Fruit fly (Drosophila melanogaster): ENCODE data around the gene CG33253.

CG33253 gene

dm6 chrX:19201630-19202029, 18.4 kb downstream of the CG33253 start, which contains the start of gene CG7990 (continued):
- TF ChIP-seq CG14860 (GFP tag; IDR thresholded peaks at IDR 0.05; ENCODE audit: partially characterized antibody) (0 out of 3 replicates have a peak, but pooled peaks have one; percentile 14), da (GFP tag; optimal IDR thresholded peaks at IDR 0.05) (no peak), amos (GFP tag; IDR thresholded peaks at IDR 0.05; ENCODE audit: partially characterized antibody) (peak; percentile 43), fd3F (GFP tag; optimal IDR thresholded peaks at IDR 0.05) (no peak), CG14710 (tag; optimal IDR thresholded peaks at IDR 0.05) (peak; percentile 34), BtbVII (GFP tag; optimal IDR thresholded peaks at IDR 0.05) (no peak), ato (GFP tag; IDR thresholded peaks at IDR 0.05; ENCODE audit: partially characterized antibody) (peak; percentile 38; the same call in 1 of the 2 replicates), Dek (tag; optimal IDR thresholded peaks at IDR 0.05) (no peak), BEAF-32 (GFP tag; optimal IDR thresholded peaks at IDR 0.05) (peak; percentile 30), fu2 (GFP tag; optimal IDR thresholded peaks at IDR 0.05) (no peak), bcd (GFP tag; optimal IDR thresholded peaks at IDR 0.05) (peak; percentile 16), ab (GFP tag; optimal IDR thresholded peaks at IDR 0.05) (no peak), Med (GFP tag) (peak; percentile 73), Dll (GFP tag; IDR thresholded peaks at IDR 0.05; ENCODE audit: partially characterized antibody) (peak; percentile 40; the same call in 1 of the 4 replicates), sens-2 (GFP tag; IDR thresholded peaks at IDR 0.05) (no peak), CG34224 (GFP tag; IDR thresholded peaks at IDR 0.05; ENCODE audit: partially characterized antibody) (peak; percentile 6; the same call in 1 of the 3 replicates), CG13287 (GFP tag; IDR thresholded peaks at IDR 0.05; ENCODE audit: partially characterized antibody) (peak; percentile 65), CG9797 (GFP tag; optimal IDR thresholded peaks at IDR 0.05) (peak; percentile 66), Myb (GFP tag; optimal IDR thresholded peaks at IDR 0.05) (peak; percentile 78), Sry-δ (GFP tag; optimal IDR thresholded peaks at IDR 0.05) (peak; percentile 23), CG1832 (GFP tag; optimal IDR thresholded peaks at IDR 0.05) (no peak), E2f2 (GFP tag; IDR thresholded peaks at IDR 0.05) (peak; percentile 63), tna (GFP tag; IDR thresholded peaks at IDR 0.05; ENCODE audit: partially characterized antibody) (0 out of 2 replicates have a peak, but pooled peaks have one; percentile 15), CG18011 (GFP tag; optimal IDR thresholded peaks at IDR 0.05) (peak; percentile 71), MBD-R2 (GFP tag; IDR thresholded peaks at IDR 0.05) (peak; percentile 38), rib (GFP tag; IDR thresholded peaks at IDR 0.05) (no peak), CG16813 (GFP tag; IDR thresholded peaks at IDR 0.05; ENCODE audit: partially characterized antibody) (0 out of 3 replicates have a peak, but pooled peaks have one; percentile 29), CG15514 (GFP tag; optimal IDR thresholded peaks at IDR 0.05) (peak; percentile 56), Kr (GFP tag; optimal IDR thresholded peaks at IDR 0.05) (no peak), insv (GFP tag; optimal IDR thresholded peaks at IDR 0.05) (no peak), Six4 (GFP tag; optimal IDR thresholded peaks at IDR 0.05) (no peak), gfzf (GFP tag; optimal IDR thresholded peaks at IDR 0.05) (peak; percentile 75), Lhr (GFP tag; optimal IDR thresholded peaks at IDR 0.05) (peak; percentile 26), Dp (GFP tag; optimal IDR thresholded peaks at IDR 0.05) (peak; percentile 53), ewg (GFP tag; optimal IDR thresholded peaks at IDR 0.05) (peak; percentile 86), ftz-f1 (GFP tag; optimal IDR thresholded peaks at IDR 0.05) (peak; percentile 35), CG10462 (GFP tag; optimal IDR thresholded peaks at IDR 0.05) (peak; percentile 45), CTCF (GFP tag; optimal IDR thresholded peaks at IDR 0.05) (peak; percentile 7), tio (GFP tag; optimal IDR thresholded peaks at IDR 0.05) (no peak), zen2 (GFP tag; IDR thresholded peaks at IDR 0.05; ENCODE audit: partially characterized antibody) (peak; percentile 60; the same call in 2 of the 3 replicates), br (optimal IDR thresholded peaks at IDR 0.05) (no peak), peb (GFP tag; IDR thresholded peaks at IDR 0.05) (no peak), nmo (GFP tag; optimal IDR thresholded peaks at IDR 0.05) (no peak), Opbp (GFP tag; IDR thresholded peaks at IDR 0.05; ENCODE audit: partially characterized antibody) (peak; percentile 48; the same call in 1 of the 3 replicates), CG8290 (GFP tag; optimal IDR thresholded peaks at IDR 0.05) (no peak), CG8290 (tag; optimal IDR thresholded peaks at IDR 0.05) (peak in 1 of 2 experiments; percentile 61), dimm (GFP tag; IDR thresholded peaks at IDR 0.05) (no peak), CG11695 (GFP tag; IDR thresholded peaks at IDR 0.05) (no peak), PHDP (tag; optimal IDR thresholded peaks at IDR 0.05) (no peak), zf30C (GFP tag; optimal IDR thresholded peaks at IDR 0.05) (no peak)

All from whole organism, embryonic.